Fruit fly (Drosophila melanogaster): ENCODE measurements around the gene RpL30.
A peak's percentile ranks its signal among the peaks of the same experiment; 100 is the strongest.

The RpL30 gene

DNA sequence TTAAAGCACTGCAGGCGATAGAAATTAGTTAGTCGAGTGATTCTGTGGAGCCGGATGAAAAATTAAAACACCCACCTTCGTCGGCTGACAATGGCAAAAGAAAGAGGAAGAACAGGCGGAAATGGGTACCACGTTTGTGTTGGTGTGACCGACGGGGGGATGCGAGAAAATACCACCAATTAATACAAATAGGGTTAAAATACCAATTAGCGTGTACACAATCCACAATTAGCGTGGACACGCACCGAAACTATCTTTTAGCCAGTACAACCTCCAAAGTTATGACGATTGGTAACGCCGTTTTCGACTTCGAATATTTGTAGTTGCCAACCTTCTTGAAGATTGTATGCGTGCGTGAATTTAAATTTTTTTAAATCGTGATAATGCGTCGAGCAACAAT is at the start of gene RpL30:
Gene RpL30, minus strand, starts transcription at position 177 of the 400 bp plus-strand sequence.
- TF ChIP-seq CG17801 (GFP tag; optimal IDR thresholded peaks at IDR 0.05; ENCODE audit: partially characterized antibody): peak; percentile 85

DNA sequence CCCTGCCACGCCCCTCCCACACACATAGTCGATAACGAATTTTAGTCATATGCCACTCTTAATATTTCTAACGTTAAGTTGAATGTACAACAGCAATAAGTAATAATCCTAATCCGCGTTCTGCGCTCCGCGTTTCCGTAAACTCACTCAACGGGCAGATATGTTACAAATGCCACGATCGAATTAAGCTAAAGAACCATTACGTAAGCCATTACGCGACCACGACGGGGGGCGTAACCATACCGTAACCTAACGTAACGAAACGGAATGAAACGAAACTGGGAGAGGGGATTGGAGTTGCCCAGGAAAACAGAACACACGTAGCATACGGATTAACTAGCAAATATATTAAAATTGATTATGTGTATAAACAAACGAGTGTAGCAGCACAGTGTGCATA is 48.7 kb upstream of the RpL30 start:
- TF ChIP-seq CG17801 (GFP tag; optimal IDR thresholded peaks at IDR 0.05; ENCODE audit: partially characterized antibody): no peak

DNA sequence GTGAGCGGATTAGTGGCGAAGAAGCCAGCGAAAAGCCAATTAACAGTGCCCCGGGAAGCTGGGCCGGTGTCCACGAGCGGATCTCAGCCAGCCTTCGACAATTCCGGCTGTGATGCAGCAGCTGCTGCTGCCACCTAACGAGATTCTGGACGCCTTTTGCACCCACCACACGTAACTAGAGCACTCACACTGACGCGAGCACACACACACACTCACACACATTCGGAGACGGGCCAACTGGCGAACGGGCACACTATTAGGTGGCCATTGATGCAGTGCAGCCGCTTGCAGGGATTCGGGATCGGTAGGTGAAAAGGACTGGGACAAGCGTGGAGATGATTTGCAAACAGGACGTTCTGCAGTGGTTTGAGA is 45.4 kb upstream of the RpL30 start:
- no peak for TF ChIP-seq CG17801 (GFP tag; optimal IDR thresholded peaks at IDR 0.05; ENCODE audit: partially characterized antibody)

DNA sequence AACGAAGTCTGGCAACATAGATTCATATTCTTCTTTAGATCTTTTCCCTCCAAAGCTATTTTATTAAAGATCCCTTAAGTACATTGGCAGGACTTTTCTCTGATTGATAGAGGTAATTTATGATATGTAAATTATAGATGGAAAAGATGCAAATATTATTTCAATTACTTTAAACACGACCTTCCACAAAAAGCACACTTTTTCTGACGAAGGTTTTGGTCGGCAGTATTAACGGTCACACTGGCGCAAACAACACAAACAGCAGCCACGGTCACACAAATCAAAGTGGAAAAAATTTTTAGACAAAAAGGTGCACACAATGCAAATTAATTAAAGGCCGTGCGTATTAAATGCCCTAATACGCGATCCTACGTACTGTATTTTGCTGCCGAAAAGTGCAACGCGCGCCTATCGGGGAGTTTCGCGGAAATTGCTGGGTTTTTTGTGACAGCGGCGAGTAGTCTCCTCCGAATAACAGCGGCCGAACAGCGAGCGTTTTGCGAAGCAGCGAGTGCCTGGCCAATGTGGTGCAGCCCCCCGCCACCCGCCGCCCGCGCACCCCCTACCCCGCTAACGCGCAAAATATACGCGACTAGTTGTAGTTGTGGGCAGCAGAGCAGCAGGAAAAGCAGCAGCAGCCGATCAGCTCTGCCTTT is 44.9 kb upstream of the RpL30 start, which contains the start of gene CG10492:
Gene CG10492, plus strand, starts transcription at position 219 of the 656 bp plus-strand sequence.
- no peak for TF ChIP-seq CG17801 (GFP tag; optimal IDR thresholded peaks at IDR 0.05; ENCODE audit: partially characterized antibody)

DNA sequence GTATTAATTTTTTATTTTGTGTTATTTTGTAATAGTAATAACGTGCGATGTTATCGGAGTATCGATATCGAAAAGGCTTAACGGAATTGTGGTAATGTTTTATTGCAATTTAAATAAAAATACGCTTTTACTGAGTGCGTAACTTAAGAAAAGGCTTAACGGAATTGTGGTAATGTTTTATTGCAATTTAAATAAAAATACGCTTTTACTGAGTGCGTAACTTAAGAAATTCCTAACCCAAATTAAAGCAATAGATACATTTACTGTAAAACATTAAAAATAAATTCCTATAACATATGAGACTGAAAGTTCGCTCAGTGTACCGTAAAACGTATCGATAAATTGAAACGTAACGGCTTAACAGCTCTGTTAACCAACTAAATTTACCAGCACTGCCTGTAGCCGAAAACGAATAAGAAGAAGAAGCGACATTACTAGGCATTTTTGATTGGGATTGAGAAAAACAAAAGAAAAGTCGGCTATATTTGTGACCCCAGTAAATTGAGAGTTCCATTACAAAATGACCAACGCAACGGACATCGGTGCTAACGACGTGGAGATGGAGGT is 42.5 kb upstream of the RpL30 start, which contains the start of gene Rpn3:
Gene Rpn3, plus strand, starts transcription at position 257 of the 567 bp plus-strand sequence.
- peak; percentile 84 for TF ChIP-seq CG17801 (GFP tag; optimal IDR thresholded peaks at IDR 0.05; ENCODE audit: partially characterized antibody)

DNA sequence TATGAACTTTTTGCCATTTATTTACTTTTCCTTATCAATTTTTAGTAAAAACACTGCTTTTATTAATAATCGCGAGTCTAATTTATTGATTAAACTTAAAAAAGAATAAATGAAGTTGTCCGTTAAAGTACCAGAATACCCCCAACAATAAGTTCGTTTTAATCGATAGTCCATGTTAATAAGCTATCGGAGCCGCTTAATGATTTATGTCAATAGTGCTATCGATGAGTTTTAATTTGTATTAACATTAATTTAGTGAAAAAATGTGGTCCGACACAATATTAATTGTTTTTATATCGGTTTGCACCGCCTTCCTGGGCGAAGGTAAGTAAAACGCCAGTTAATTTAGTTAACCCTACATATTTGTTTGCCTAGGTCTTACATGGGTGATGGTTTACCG is 39.8 kb upstream of the RpL30 start, which contains the start of gene CG10470:
Gene CG10470, plus strand, starts transcription at position 165 of the 400 bp plus-strand sequence.
- peak; percentile 26 for TF ChIP-seq CG17801 (GFP tag; optimal IDR thresholded peaks at IDR 0.05; ENCODE audit: partially characterized antibody)

DNA sequence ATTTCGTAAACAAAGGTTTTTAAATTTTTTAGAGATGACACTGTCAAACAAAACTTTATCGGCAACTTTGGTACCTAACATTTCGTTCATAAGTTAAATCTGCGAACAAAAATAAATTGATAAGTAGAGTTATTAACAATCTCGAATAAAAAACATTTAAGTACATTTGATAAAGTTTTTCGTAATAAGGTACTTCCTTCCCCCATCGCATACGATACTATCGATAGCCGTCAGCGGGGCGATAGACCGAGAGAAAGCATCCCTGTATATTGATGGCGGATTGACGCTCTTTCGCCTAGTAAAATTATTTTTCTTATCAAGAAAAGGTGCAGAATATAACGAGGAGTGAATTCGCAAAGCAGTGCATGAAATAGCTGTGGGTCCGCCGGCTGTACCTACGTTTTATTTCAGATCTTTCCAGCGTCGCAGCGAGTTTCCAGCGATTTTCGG is 36.0 kb upstream of the RpL30 start, which contains the start of the genes Ttc19 and Acn:
Gene Ttc19, minus strand, starts transcription at position 38 of the 450 bp plus-strand sequence.
Gene Acn, plus strand, starts transcription at position 245 of the 450 bp plus-strand sequence.
- TF ChIP-seq CG17801 (GFP tag; optimal IDR thresholded peaks at IDR 0.05; ENCODE audit: partially characterized antibody): peak; percentile 83

DNA sequence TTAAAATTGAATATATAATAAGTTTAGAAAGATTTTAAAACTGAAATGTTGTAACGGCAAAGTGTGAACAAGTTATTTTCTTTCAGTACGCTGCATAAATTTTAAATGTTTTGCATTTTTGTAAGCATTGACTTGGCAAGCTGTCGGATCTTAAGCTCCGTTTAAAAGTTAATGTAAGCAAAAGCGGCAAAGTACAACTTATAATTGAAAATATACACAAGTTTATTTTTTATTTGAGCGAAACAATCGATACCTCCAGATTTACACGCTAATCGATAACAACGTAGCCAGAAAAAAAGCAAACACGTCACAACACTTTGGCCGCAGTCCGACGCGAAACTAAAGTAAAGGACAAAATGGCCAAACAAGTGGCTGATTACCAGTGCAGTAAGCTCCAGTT is 32.5 kb upstream of the RpL30 start, which contains the start of gene Catsup:
Gene Catsup, plus strand, starts transcription at position 273 of the 400 bp plus-strand sequence.
- peak; percentile 2 for TF ChIP-seq CG17801 (GFP tag; optimal IDR thresholded peaks at IDR 0.05; ENCODE audit: partially characterized antibody)

DNA sequence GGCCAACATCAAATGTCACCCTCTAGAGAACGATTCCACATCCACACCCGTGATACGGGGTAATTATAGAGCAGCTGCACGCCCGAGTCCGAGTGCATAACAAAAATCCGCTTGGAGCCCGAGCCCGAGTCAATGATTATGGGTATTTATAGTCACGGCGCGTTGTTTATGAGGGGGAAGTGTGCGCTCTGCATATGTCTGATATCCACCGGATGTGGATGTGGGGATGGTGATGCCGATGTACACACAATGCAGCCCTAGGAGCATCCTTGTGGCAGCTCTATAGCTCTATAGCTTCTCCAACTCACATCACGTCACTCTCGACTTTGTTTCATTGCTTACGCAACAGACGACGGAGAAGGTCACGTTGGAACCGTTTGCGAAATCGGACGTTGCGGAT is 28.3 kb upstream of the RpL30 start:
- TF ChIP-seq CG17801 (GFP tag; optimal IDR thresholded peaks at IDR 0.05; ENCODE audit: partially characterized antibody): no peak

DNA sequence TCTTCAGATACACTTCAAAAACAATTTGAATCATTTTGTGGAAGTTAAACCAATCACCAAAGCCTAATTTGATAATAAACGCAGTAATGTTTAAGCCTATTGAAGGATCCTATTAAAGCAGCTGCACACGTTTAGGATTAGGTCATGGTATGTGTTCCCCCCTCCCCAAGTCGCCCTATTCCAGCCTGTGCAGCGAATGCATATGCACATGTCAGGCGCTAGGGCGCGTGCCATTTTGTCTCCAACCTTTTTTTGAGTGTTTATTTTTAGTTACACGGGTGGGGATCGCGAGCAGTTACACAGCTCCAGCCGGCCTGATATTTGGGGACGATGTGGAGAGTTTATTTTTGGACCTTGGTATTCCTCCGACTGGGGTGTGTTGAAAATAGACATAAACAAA is 27.9 kb upstream of the RpL30 start:
- TF ChIP-seq CG17801 (GFP tag; optimal IDR thresholded peaks at IDR 0.05; ENCODE audit: partially characterized antibody): no peak

DNA sequence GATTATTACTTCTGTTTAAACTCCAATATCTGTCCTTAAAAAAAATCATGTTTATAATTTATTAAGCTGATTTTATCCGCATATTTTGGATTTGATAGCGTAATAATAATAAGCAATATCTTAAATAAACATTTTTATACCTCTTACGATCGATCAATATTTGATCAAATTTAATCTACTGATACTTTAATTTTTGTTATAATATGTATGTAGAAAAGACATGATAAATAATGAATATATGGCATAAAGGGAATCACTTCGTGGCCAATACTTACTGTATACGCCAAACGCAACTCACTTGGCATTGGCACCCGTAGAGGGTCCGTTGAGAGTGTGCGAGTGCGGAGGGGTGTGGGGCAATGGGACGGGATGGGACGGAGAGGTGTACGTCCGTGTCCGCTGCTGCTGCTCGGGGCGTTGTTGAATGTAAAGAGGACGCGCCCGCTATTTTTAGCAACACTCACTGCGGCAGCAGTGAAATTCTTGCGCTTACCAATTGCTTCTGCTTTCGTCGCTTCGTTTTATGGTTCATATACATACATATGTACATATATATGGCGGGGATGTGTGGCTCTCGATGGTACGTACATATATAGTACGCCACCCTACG is 27.1 kb upstream of the RpL30 start:
- no peak for TF ChIP-seq CG17801 (GFP tag; optimal IDR thresholded peaks at IDR 0.05; ENCODE audit: partially characterized antibody)

DNA sequence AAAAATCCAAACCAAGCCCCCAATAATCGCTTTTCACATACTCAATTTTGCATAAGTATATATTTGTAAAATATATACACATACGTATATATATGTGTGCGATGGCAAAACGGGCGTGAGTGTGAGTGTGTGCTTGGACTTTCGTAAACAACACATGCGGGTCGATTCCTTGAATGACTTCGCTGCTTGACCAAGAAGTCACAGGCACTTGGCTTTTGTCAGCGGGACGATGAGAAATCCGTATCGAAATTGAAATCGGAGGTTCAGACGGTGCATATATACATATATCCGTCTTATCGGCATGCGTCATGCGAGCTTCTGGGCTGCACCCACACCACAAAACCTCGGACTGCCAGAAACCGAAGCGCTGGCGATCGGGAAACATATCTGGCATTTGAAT is 25.9 kb upstream of the RpL30 start:
- no peak for TF ChIP-seq CG17801 (GFP tag; optimal IDR thresholded peaks at IDR 0.05; ENCODE audit: partially characterized antibody)

DNA sequence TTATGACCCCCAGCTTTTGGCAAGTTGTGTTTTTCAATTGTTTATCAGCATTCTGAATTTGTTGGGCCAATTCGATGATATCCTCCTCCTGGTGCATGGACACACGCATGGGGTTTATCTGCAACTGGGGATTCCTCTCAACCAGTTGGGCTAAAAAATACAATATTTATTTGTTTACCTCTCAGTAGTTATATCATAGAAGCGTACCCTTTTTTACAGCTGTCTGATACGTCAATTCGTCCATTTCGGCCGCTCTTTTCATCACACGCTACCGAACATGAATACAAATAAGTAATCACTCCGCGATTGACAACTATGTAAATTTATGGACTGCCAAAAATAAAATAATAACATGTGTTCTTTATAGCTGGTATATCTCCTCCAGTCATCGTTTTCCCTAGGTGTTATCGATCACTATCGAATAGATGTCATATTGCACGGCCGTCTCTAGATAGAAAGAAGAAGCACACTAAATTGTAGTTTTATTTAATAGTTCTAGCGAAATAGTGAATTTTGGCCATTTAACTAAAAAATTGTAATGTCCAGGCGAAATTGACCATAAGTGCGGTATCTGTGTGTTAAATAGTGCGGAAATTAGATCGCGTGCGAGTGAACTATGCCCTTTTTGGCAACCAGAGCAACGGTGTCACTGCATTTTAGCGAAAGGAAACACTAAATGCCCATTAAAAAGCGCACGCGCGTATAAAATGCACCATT is 25.3 kb upstream of the RpL30 start, which contains the start of the genes mib2 and CG31800:
Gene mib2, plus strand, starts transcription at position 232 of the 717 bp plus-strand sequence.
Gene CG31800, minus strand, starts transcription at position 364 of the 717 bp plus-strand sequence.
- peak; percentile 11 for TF ChIP-seq CG17801 (GFP tag; optimal IDR thresholded peaks at IDR 0.05; ENCODE audit: partially characterized antibody)

DNA sequence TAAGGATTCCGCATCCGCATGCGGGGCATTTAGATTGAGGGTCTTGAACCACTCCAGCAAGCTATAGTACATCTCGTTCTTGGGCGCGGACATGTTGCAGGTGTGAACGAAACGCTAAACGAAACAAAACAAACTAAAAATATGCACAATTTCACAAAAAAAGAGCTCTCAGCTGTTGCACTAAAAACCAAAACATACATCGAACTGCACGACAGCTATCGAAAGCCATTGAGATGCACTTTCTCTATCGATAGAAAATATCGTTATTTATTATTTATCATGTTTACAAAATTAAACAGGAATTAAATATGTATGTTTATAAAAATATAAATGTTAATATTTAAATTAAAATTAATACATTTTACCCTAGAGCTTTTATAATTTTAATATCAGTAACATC is 24.2 kb upstream of the RpL30 start, which contains the start of gene hook:
Gene hook, minus strand, starts transcription at position 211 of the 400 bp plus-strand sequence.
- TF ChIP-seq CG17801 (GFP tag; optimal IDR thresholded peaks at IDR 0.05; ENCODE audit: partially characterized antibody): peak; percentile 32

Data from ovary, adult (tissue).